Worm (Caenorhabditis elegans): ENCODE measurements around the gene srw-124.

Gene srw-124

ce11 chrV:2941405-2941804 lies 35.0 kb upstream of the srw-124 start, which contains the start of gene srw-143:
srw-143 (minus strand) TSS chrV:2941505.
- no peak for TF ChIP-seq lin-32 (GFP tag; optimal IDR thresholded peaks at IDR 0.05)
- TF ChIP-seq ceh-43 (GFP tag; optimal IDR thresholded peaks at IDR 0.05) = no peak
- no peak for TF ChIP-seq ceh-39 (tag; optimal IDR thresholded peaks at IDR 0.05)
- TF ChIP-seq flh-1 (GFP tag; optimal IDR thresholded peaks at IDR 0.05) = no peak
- no peak for TF ChIP-seq ceh-83 (GFP tag; optimal IDR thresholded peaks at IDR 0.05)
- no peak for TF ChIP-seq M03D4.4 (tag; optimal IDR thresholded peaks at IDR 0.05)
- no peak for TF ChIP-seq hlh-1 (tag; optimal IDR thresholded peaks at IDR 0.05)
- no peak for TF ChIP-seq nhr-76 (tag; optimal IDR thresholded peaks at IDR 0.05)
- TF ChIP-seq drap-1 (GFP tag; optimal IDR thresholded peaks at IDR 0.05) = no peak
- TF ChIP-seq sem-2 (GFP tag; optimal IDR thresholded peaks at IDR 0.05) = no peak
- no peak for TF ChIP-seq nhr-12 (tag; optimal IDR thresholded peaks at IDR 0.05)
- TF ChIP-seq zip-8 (tag; optimal IDR thresholded peaks at IDR 0.05) = no peak
- no peak for TF ChIP-seq tbx-8 (GFP tag; optimal IDR thresholded peaks at IDR 0.05)
- no peak for TF ChIP-seq nhr-28 (tag; optimal IDR thresholded peaks at IDR 0.05)
- no peak for TF ChIP-seq ces-1 (GFP tag; optimal IDR thresholded peaks at IDR 0.05)
- no peak for TF ChIP-seq unc-62 (GFP tag; optimal IDR thresholded peaks at IDR 0.05)
- no peak for TF ChIP-seq mep-1 (tag; optimal IDR thresholded peaks at IDR 0.05)
- no peak for TF ChIP-seq bed-3 (GFP tag; optimal IDR thresholded peaks at IDR 0.05)
- TF ChIP-seq lsy-2 (tag; optimal IDR thresholded peaks at IDR 0.05) = no peak
- TF ChIP-seq sptf-1 (tag; optimal IDR thresholded peaks at IDR 0.05) = no peak

ce11 chrV:2942247-2942646 lies 34.1 kb upstream of the srw-124 start:
- TF ChIP-seq ceh-43 (GFP tag; optimal IDR thresholded peaks at IDR 0.05) (no peak), elt-1 (tag; optimal IDR thresholded peaks at IDR 0.05; ENCODE audit: borderline replicate concordance, insufficient read depth) (no peak), cnd-1 (tag; optimal IDR thresholded peaks at IDR 0.05) (no peak), tbx-8 (GFP tag; optimal IDR thresholded peaks at IDR 0.05) (no peak), blmp-1 (tag; optimal IDR thresholded peaks at IDR 0.05) (no peak), mls-2 (tag; optimal IDR thresholded peaks at IDR 0.05) (no peak), unc-62 (GFP tag; optimal IDR thresholded peaks at IDR 0.05) (no peak), pha-4 (tag; optimal IDR thresholded peaks at IDR 0.05) (no peak)

DNA sequence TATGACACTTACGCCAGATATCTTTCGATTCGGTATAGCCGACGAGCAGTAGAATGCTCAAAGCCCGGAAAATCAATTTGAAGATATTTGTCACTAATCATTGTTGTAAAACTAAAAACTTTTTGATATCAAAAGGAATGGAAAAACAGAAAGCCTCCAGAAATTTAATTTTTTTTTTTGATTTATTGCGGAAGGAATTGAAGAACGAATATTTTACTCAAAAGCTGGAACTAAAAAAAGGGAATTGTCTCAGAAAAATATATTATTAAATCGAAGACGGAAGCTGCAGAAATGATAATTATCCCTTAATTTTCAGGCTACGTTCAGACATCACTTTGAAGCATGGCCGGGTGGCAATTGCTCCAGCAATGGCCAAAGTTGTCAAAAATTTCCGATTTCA lies 32.5 kb upstream of the srw-124 start, which contains the start of gene srw-137:
Gene srw-137, minus strand, starts transcription at position 101 of the 400 bp plus-strand sequence.
- TF ChIP-seq unc-39 (tag; optimal IDR thresholded peaks at IDR 0.05) (no peak), cnd-1 (tag; optimal IDR thresholded peaks at IDR 0.05) (no peak), sem-2 (GFP tag; optimal IDR thresholded peaks at IDR 0.05) (no peak), pha-4 (tag; optimal IDR thresholded peaks at IDR 0.05) (no peak), ztf-11 (tag; optimal IDR thresholded peaks at IDR 0.05) (no peak), nhr-12 (tag; optimal IDR thresholded peaks at IDR 0.05) (no peak), ceh-39 (tag; optimal IDR thresholded peaks at IDR 0.05) (no peak), nhr-237 (tag; optimal IDR thresholded peaks at IDR 0.05) (no peak), nhr-76 (tag; optimal IDR thresholded peaks at IDR 0.05) (no peak), M03D4.4 (tag; optimal IDR thresholded peaks at IDR 0.05) (no peak), hlh-1 (tag; optimal IDR thresholded peaks at IDR 0.05) (no peak), elt-3 (tag; optimal IDR thresholded peaks at IDR 0.05) (no peak), zip-8 (tag; optimal IDR thresholded peaks at IDR 0.05) (no peak), ces-1 (GFP tag; optimal IDR thresholded peaks at IDR 0.05) (no peak), blmp-1 (tag; optimal IDR thresholded peaks at IDR 0.05) (no peak), mep-1 (tag; optimal IDR thresholded peaks at IDR 0.05) (no peak), sptf-1 (tag; optimal IDR thresholded peaks at IDR 0.05) (no peak), flh-1 (GFP tag; optimal IDR thresholded peaks at IDR 0.05) (no peak)

DNA sequence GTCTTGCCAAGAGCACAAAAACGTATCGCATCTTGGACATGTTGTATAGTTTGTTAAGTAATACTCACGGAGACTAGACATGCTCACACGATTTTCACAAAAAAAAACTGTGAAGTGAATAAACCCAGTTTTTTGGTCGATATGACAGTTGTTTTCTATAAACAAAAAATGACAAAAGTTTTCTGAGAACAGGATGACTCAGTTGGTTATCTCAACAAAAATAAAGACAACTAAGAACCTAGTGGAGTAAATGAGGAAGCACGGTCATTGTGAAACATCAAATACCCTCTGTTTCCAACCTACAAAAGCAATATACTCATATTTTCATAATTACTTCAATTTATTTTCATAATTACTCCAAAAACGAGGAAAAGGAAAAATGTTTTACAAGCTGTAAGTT lies 30.8 kb upstream of the srw-124 start, which contains the start of gene srh-87:
Gene srh-87, minus strand, starts transcription at position 101 of the 400 bp plus-strand sequence.
- TF ChIP-seq elt-1 (tag; optimal IDR thresholded peaks at IDR 0.05; ENCODE audit: borderline replicate concordance, insufficient read depth) (no peak), lsy-2 (tag; optimal IDR thresholded peaks at IDR 0.05) (no peak), unc-120 (tag; optimal IDR thresholded peaks at IDR 0.05; ENCODE audit: poor library complexity, severe bottlenecking) (no peak), nhr-237 (tag; optimal IDR thresholded peaks at IDR 0.05) (no peak), ham-2 (GFP tag; optimal IDR thresholded peaks at IDR 0.05) (no peak), hlh-1 (tag; optimal IDR thresholded peaks at IDR 0.05) (no peak), mab-5 (tag; optimal IDR thresholded peaks at IDR 0.05) (no peak), M03D4.4 (tag; optimal IDR thresholded peaks at IDR 0.05) (no peak), mep-1 (tag; optimal IDR thresholded peaks at IDR 0.05) (no peak), ces-1 (GFP tag; optimal IDR thresholded peaks at IDR 0.05) (no peak), sem-2 (GFP tag; optimal IDR thresholded peaks at IDR 0.05) (no peak), nhr-28 (tag; optimal IDR thresholded peaks at IDR 0.05) (no peak), nhr-12 (tag; optimal IDR thresholded peaks at IDR 0.05) (no peak), nhr-76 (tag; optimal IDR thresholded peaks at IDR 0.05) (no peak), mls-2 (tag; optimal IDR thresholded peaks at IDR 0.05) (no peak), drap-1 (GFP tag; optimal IDR thresholded peaks at IDR 0.05) (no peak), lin-13 (tag; optimal IDR thresholded peaks at IDR 0.05) (no peak)

Data from whole organism, mixed stage, embryonic.